Fruit fly (Drosophila melanogaster) whole organism, prepupa: ENCODE data around the gene bib.

Experiments used
- CG11294 ChIP-seq: fragments of 200-800 bp; sonication (Bioruptor generic); IDR thresholded peaks from 2 replicates; pipeline ENCODE4 v1.3.6; 2022; ENCODE audit warnings: missing biosample characterization, missing genetic modification characterization
- CG11902 ChIP-seq: fragments of 200-800 bp; sonication (Bioruptor generic); optimal IDR thresholded peaks from 3 replicates; lab custom pipeline; 2016; ENCODE audit warnings: missing biosample characterization, missing genetic modification characterization
- CG3919 ChIP-seq: fragments of 200-800 bp; sonication (Bioruptor generic); optimal IDR thresholded peaks from 3 replicates; lab custom pipeline; 2016; ENCODE audit warnings: missing biosample characterization, missing genetic modification characterization
- Eip75B ChIP-seq: fragments of 200-800 bp; sonication (Bioruptor generic); optimal IDR thresholded peaks from 3 replicates; lab custom pipeline; 2016; ENCODE audit warnings: missing biosample characterization, missing genetic modification characterization
- Gug ChIP-seq: fragments of 200-800 bp; sonication (Bioruptor generic); IDR thresholded peaks from 2 replicates; pipeline ENCODE4 v1.3.6; 2022; ENCODE audit warnings: missing biosample characterization, missing genetic modification characterization
- OdsH ChIP-seq: fragments of 200-800 bp; sonication (Bioruptor generic); optimal IDR thresholded peaks from 3 replicates; lab custom pipeline; 2016; ENCODE audit warnings: missing biosample characterization, missing genetic modification characterization
- Sox14 ChIP-seq: fragments of 200-800 bp; sonication (Bioruptor generic); optimal IDR thresholded peaks from 3 replicates; lab custom pipeline; 2016; ENCODE audit warnings: missing biosample characterization, missing genetic modification characterization
- achi ChIP-seq: fragments of 200-800 bp; sonication (Bioruptor generic); optimal IDR thresholded peaks from 3 replicates; lab custom pipeline; 2016; ENCODE audit warnings: missing biosample characterization, missing genetic modification characterization
- fd85E ChIP-seq: fragments of 200-800 bp; sonication (Bioruptor generic); optimal IDR thresholded peaks from 3 replicates; lab custom pipeline; 2016; ENCODE audit warnings: missing biosample characterization, missing genetic modification characterization
- pdm3 ChIP-seq: fragments of 200-800 bp; sonication (Bioruptor generic); optimal IDR thresholded peaks from 3 replicates; lab custom pipeline; 2016; ENCODE audit warnings: missing biosample characterization, missing genetic modification characterization
- ss ChIP-seq, 2 experiments: fragments of 200-800 bp; sonication (Bioruptor generic); optimal IDR thresholded peaks; 2 replicates in 1 of 2; 3 replicates in 1 of 2; lab custom pipeline; 2017 to 2018; ENCODE audit warnings: mild to moderate bottlenecking in 2 of 2, missing biosample characterization in 2 of 2, missing genetic modification characterization in 2 of 2, moderate library complexity in 1 of 2

- TF ChIP-seq Eip75B (GFP tag; lab: Kevin White, UChicago) (no peak), Gug (GFP tag; lab: Robert Waterston, UW) (no peak), CG11902 (GFP tag; lab: Kevin White, UChicago) (no peak), fd85E (GFP tag; lab: Kevin White, UChicago) (no peak), ss (GFP tag; optimal IDR thresholded peaks at IDR 0.05; lab: Kevin White, UChicago) (no peak), CG3919 (GFP tag; lab: Kevin White, UChicago) (no peak), OdsH (GFP tag; lab: Kevin White, UChicago) (no peak), CG11294 (GFP tag; lab: Robert Waterston, UW) (no peak), Sox14 (GFP tag; lab: Kevin White, UChicago) (no peak), pdm3 (GFP tag; lab: Kevin White, UChicago) (no peak), achi (GFP tag; lab: Kevin White, UChicago) (no peak)
Observed at dm6 chr2L:10026376-10026775, 41.9 kb downstream of the bib start, which contains the start of gene CG13127.
